Worm (Caenorhabditis elegans) whole organism, L2 larva: ENCODE results near the gene shc-2.

Source experiments
- C34F6.9 ChIP-seq: fragments of 150-350 bp; optimal IDR thresholded peaks from 2 replicates; lab custom pipeline; 2014; ENCODE audit warnings: missing biosample characterization, missing genetic modification characterization
- F13H6.1 ChIP-seq: sonication (generic microtip); optimal IDR thresholded peaks from 2 replicates; lab custom pipeline; 2016; ENCODE audit warnings: missing genetic modification characterization, missing compliant biosample characterization
- R02D3.7 ChIP-seq: fragments of 150-350 bp; optimal IDR thresholded peaks from 2 replicates; lab custom pipeline; 2014; ENCODE audit warnings: missing biosample characterization, missing genetic modification characterization
- ZK546.5 ChIP-seq: sonication (generic microtip); optimal IDR thresholded peaks from 2 replicates; lab custom pipeline; 2017; ENCODE audit warnings: missing biosample characterization, missing genetic modification characterization
- alr-1 ChIP-seq: fragments of 150-350 bp; optimal IDR thresholded peaks from 2 replicates; lab custom pipeline; 2014; ENCODE audit warnings: missing biosample characterization, missing genetic modification characterization
- aly-2 ChIP-seq: fragments of 150-350 bp; optimal IDR thresholded peaks from 2 replicates; lab custom pipeline; 2014; ENCODE audit warnings: missing biosample characterization, missing genetic modification characterization
- ama-1 ChIP-seq: fragments of 150-350 bp; optimal IDR thresholded peaks from 2 replicates; lab custom pipeline; 2018; ENCODE audit warnings: inconsistent platforms
- blmp-1 ChIP-seq: sonication (generic microtip); optimal IDR thresholded peaks from 2 replicates; lab custom pipeline; 2017; ENCODE audit warnings: missing genetic modification characterization, mild to moderate bottlenecking, missing compliant biosample characterization, antibody characterized with exemption, moderate library complexity; ENCODE audit not compliant: insufficient read depth
- ceh-16 ChIP-seq: fragments of 150-350 bp; optimal IDR thresholded peaks from 2 replicates; lab custom pipeline; 2014; ENCODE audit warnings: missing biosample characterization, missing genetic modification characterization
- ceh-82 ChIP-seq: fragments of 150-350 bp; optimal IDR thresholded peaks from 2 replicates; lab custom pipeline; 2014; ENCODE audit warnings: missing biosample characterization, missing genetic modification characterization
- crh-2 ChIP-seq: sonication (generic microtip); optimal IDR thresholded peaks from 2 replicates; lab custom pipeline; 2017; ENCODE audit warnings: missing biosample characterization, missing genetic modification characterization
- dmd-4 ChIP-seq: sonication (generic microtip); optimal IDR thresholded peaks from 2 replicates; lab custom pipeline; 2017; ENCODE audit warnings: missing biosample characterization, missing genetic modification characterization
- egl-27 ChIP-seq: sonication (generic microtip); optimal IDR thresholded peaks from 3 replicates; lab custom pipeline; 2017; ENCODE audit warnings: missing biosample characterization, missing genetic modification reagents, missing genetic modification characterization
- gmeb-1 ChIP-seq: fragments of 150-350 bp; optimal IDR thresholded peaks from 2 replicates; lab custom pipeline; 2014; ENCODE audit warnings: missing biosample characterization, missing genetic modification characterization
- lin-11 ChIP-seq: fragments of 150-350 bp; sonication (generic microtip); optimal IDR thresholded peaks from 2 replicates; lab custom pipeline; 2014; ENCODE audit warnings: missing biosample characterization, missing genetic modification characterization, inconsistent platforms, mixed read lengths
- lin-13 ChIP-seq: fragments of 150-350 bp; optimal IDR thresholded peaks from 2 replicates; lab custom pipeline; 2014; ENCODE audit warnings: missing biosample characterization, missing genetic modification reagents, missing genetic modification characterization
- lin-39 ChIP-seq: fragments of 150-350 bp; optimal IDR thresholded peaks from 2 replicates; lab custom pipeline; 2014; ENCODE audit warnings: missing biosample characterization, missing genetic modification reagents, missing genetic modification characterization
- lsy-2 ChIP-seq, 2 experiments: fragments of 150-350 bp in 1 of 2; sonication (generic microtip) in 1 of 2; optimal IDR thresholded peaks; 2 replicates each; lab custom pipeline; 2014 to 2017; ENCODE audit warnings: missing biosample characterization in 2 of 2, missing genetic modification characterization in 2 of 2
- mbf-1 ChIP-seq: sonication (generic microtip); optimal IDR thresholded peaks from 2 replicates; lab custom pipeline; 2017; ENCODE audit warnings: missing biosample characterization, missing genetic modification characterization
- mdl-1 ChIP-seq, 2 experiments: fragments of 150-350 bp in 1 of 2; sonication (generic microtip) in 1 of 2; optimal IDR thresholded peaks; 2 replicates each; lab custom pipeline; 2017; ENCODE audit warnings: missing biosample characterization in 2 of 2, missing genetic modification characterization in 2 of 2
- nhr-10 ChIP-seq: sonication (generic microtip); optimal IDR thresholded peaks from 2 replicates; lab custom pipeline; 2017; ENCODE audit warnings: missing biosample characterization, missing genetic modification characterization
- nhr-11 ChIP-seq: fragments of 150-350 bp; optimal IDR thresholded peaks from 2 replicates; lab custom pipeline; 2014; ENCODE audit warnings: missing biosample characterization, missing genetic modification characterization
- nhr-12 ChIP-seq: fragments of 150-350 bp; optimal IDR thresholded peaks from 2 replicates; lab custom pipeline; 2014; ENCODE audit warnings: missing biosample characterization, missing genetic modification characterization
- nhr-129 ChIP-seq: fragments of 150-350 bp; optimal IDR thresholded peaks from 2 replicates; lab custom pipeline; 2014; ENCODE audit warnings: missing biosample characterization, missing genetic modification characterization
- nhr-21 ChIP-seq: fragments of 150-350 bp; optimal IDR thresholded peaks from 2 replicates; lab custom pipeline; 2014; ENCODE audit warnings: missing biosample characterization, missing genetic modification characterization
- nhr-23 ChIP-seq: fragments of 150-350 bp; optimal IDR thresholded peaks from 2 replicates; lab custom pipeline; 2014; ENCODE audit warnings: missing biosample characterization, missing genetic modification reagents, missing genetic modification characterization
- nhr-237 ChIP-seq: fragments of 150-350 bp; optimal IDR thresholded peaks from 2 replicates; lab custom pipeline; 2014; ENCODE audit warnings: missing biosample characterization, missing genetic modification characterization
- nhr-25 ChIP-seq: fragments of 150-350 bp; sonication (generic microtip); optimal IDR thresholded peaks from 3 replicates; lab custom pipeline; 2014; ENCODE audit warnings: missing biosample characterization, missing genetic modification characterization
- nhr-6 ChIP-seq: fragments of 150-350 bp; optimal IDR thresholded peaks from 2 replicates; lab custom pipeline; 2014; ENCODE audit warnings: missing biosample characterization, missing genetic modification characterization
- nhr-77 ChIP-seq: fragments of 150-350 bp; optimal IDR thresholded peaks from 2 replicates; lab custom pipeline; 2014; ENCODE audit warnings: missing biosample characterization, missing genetic modification characterization
- sem-4 ChIP-seq: fragments of 150-350 bp; optimal IDR thresholded peaks from 2 replicates; lab custom pipeline; 2014; ENCODE audit warnings: missing biosample characterization, missing genetic modification reagents, missing genetic modification characterization
- skn-1 ChIP-seq: sonication (generic microtip); optimal IDR thresholded peaks from 2 replicates; lab custom pipeline; 2017; ENCODE audit warnings: missing biosample characterization, missing genetic modification characterization
- sma-3 ChIP-seq: sonication (generic microtip); optimal IDR thresholded peaks from 2 replicates; lab custom pipeline; 2016; ENCODE audit warnings: missing genetic modification reagents, missing genetic modification characterization, missing compliant biosample characterization
- sma-9 ChIP-seq, 2 experiments: fragments of 150-350 bp in 1 of 2; sonication (generic microtip) in 1 of 2; optimal IDR thresholded peaks; 2 replicates each; lab custom pipeline; 2014 to 2016; ENCODE audit warnings: missing genetic modification characterization in 2 of 2, mild to moderate bottlenecking in 1 of 2, missing biosample characterization in 1 of 2, missing compliant biosample characterization in 1 of 2, missing genetic modification reagents in 1 of 2, moderate library complexity in 1 of 2
- snpc-4 ChIP-seq: fragments of 150-350 bp; optimal IDR thresholded peaks from 2 replicates; lab custom pipeline; 2014; ENCODE audit warnings: missing biosample characterization, missing genetic modification characterization
- unc-39 ChIP-seq: fragments of 150-350 bp; optimal IDR thresholded peaks from 2 replicates; lab custom pipeline; 2014; ENCODE audit warnings: missing biosample characterization, missing genetic modification characterization
- unc-55 ChIP-seq: fragments of 150-350 bp; sonication (generic microtip); optimal IDR thresholded peaks from 3 replicates; lab custom pipeline; 2014; ENCODE audit warnings: missing biosample characterization, missing genetic modification reagents, missing genetic modification characterization
- unc-62 ChIP-seq: fragments of 150-350 bp; optimal IDR thresholded peaks from 2 replicates; lab custom pipeline; 2014; ENCODE audit warnings: missing biosample characterization, missing genetic modification reagents, missing genetic modification characterization
- ztf-1 ChIP-seq: fragments of 200-800 bp; sonication (Bioruptor generic); conservative IDR thresholded peaks from 2 replicates; pipeline ENCODE4 v1.3.6; 2022; ENCODE audit warnings: missing genetic modification characterization, missing compliant biosample characterization
- ztf-4 ChIP-seq: fragments of 150-350 bp; optimal IDR thresholded peaks from 2 replicates; lab custom pipeline; 2014; ENCODE audit warnings: missing biosample characterization, missing genetic modification characterization

Gene shc-2

ce11 chrII:4986664-4987063 lies 17.7 kb downstream of the shc-2 start:
- TF ChIP-seq nhr-6 (no peak), lsy-2 (tag; optimal IDR thresholded peaks at IDR 0.05; lab: Kevin White, UChicago) (no peak), mbf-1 (no peak)
- TF ChIP-seq, all 48 proteins: peak for 0

ce11 chrII:4987257-4987656 lies 18.3 kb downstream of the shc-2 start:
- TF ChIP-seq skn-1 (tag; lab: Kevin White, UChicago), result no peak
- TF ChIP-seq ama-1 (lab: Kevin White, UChicago), result no peak
- TF ChIP-seq lin-13 (GFP tag; lab: Kevin White, UChicago), result no peak
- no peak for TF ChIP-seq sem-4 (tag; lab: Kevin White, UChicago)
- TF ChIP-seq nhr-77 (tag; lab: Kevin White, UChicago), result no peak
- TF ChIP-seq ceh-16, result no peak
- no peak for TF ChIP-seq nhr-11 (tag; lab: Kevin White, UChicago)
- no peak for TF ChIP-seq snpc-4
- no peak for TF ChIP-seq unc-62 (GFP tag; lab: Kevin White, UChicago)
- no peak for TF ChIP-seq lin-11
- TF ChIP-seq aly-2, result no peak
- TF ChIP-seq R02D3.7 (tag; lab: Kevin White, UChicago), result no peak
- no peak for TF ChIP-seq unc-39 (tag; lab: Kevin White, UChicago)
- no peak for TF ChIP-seq nhr-237 (tag; lab: Kevin White, UChicago)
- TF ChIP-seq nhr-21 (tag; lab: Kevin White, UChicago), result no peak

ce11 chrII:4989802-4990201 lies 20.8 kb downstream of the shc-2 start, which contains the start of gene T27F7.12:
T27F7.12 (plus strand) TSS chrII:4990102.
- TF ChIP-seq egl-27 (no peak), nhr-11 (tag; lab: Kevin White, UChicago) (no peak), blmp-1 (tag; lab: Kevin White, UChicago) (no peak), skn-1 (tag; lab: Kevin White, UChicago) (no peak), ztf-1 (no peak), nhr-21 (tag; lab: Kevin White, UChicago) (no peak), unc-55 (GFP tag; lab: Kevin White, UChicago) (no peak), mbf-1 (no peak), ceh-82 (no peak), nhr-6 (no peak), ZK546.5 (no peak), nhr-23 (tag; lab: Kevin White, UChicago) (no peak)

- TF ChIP-seq lsy-2 (tag; optimal IDR thresholded peaks at IDR 0.05; lab: Kevin White, UChicago) (no peak), lin-39 (tag; lab: Kevin White, UChicago) (no peak), sem-4 (tag; lab: Kevin White, UChicago) (no peak), snpc-4 (no peak), lin-11 (no peak), skn-1 (tag; lab: Kevin White, UChicago) (no peak), egl-27 (no peak), crh-2 (no peak), nhr-10 (tag; lab: Kevin White, UChicago) (no peak), nhr-77 (tag; lab: Kevin White, UChicago) (no peak), nhr-237 (tag; lab: Kevin White, UChicago) (no peak), nhr-129 (no peak), ztf-1 (no peak), ztf-4 (tag; lab: Kevin White, UChicago) (no peak), unc-62 (GFP tag; lab: Kevin White, UChicago) (no peak), nhr-23 (tag; lab: Kevin White, UChicago) (no peak), nhr-21 (tag; lab: Kevin White, UChicago) (no peak), ama-1 (lab: Kevin White, UChicago) (no peak), F13H6.1 (no peak)
Measured at ce11 chrII:4992977-4993376, 24.0 kb downstream of the shc-2 start, which contains the start of gene pigb-1. pigb-1 (minus strand) TSS chrII:4993077.

- peak; percentile 4 for TF ChIP-seq sma-3 (GFP tag; lab: Kevin White, UChicago)
- TF ChIP-seq lsy-2 (tag; optimal IDR thresholded peaks at IDR 0.05; lab: Kevin White, UChicago), result peak in 1 of 2 experiments; percentile 70
- no peak for TF ChIP-seq egl-27
- TF ChIP-seq blmp-1 (tag; lab: Kevin White, UChicago), result peak; percentile 3
- peak; percentile 72 for TF ChIP-seq unc-55 (GFP tag; lab: Kevin White, UChicago)
- TF ChIP-seq dmd-4 (tag; lab: Kevin White, UChicago), result no peak
- TF ChIP-seq crh-2, result peak; percentile 29
- TF ChIP-seq C34F6.9 (tag; lab: Kevin White, UChicago), result peak; percentile 82
- no peak for TF ChIP-seq nhr-237 (tag; lab: Kevin White, UChicago)
- no peak for TF ChIP-seq lin-11
- no peak for TF ChIP-seq skn-1 (tag; lab: Kevin White, UChicago)
- peak; percentile 1 for TF ChIP-seq snpc-4
- no peak for TF ChIP-seq ztf-4 (tag; lab: Kevin White, UChicago)
- peak; percentile 20 for TF ChIP-seq nhr-25
- TF ChIP-seq nhr-129, result peak; percentile 49
- TF ChIP-seq alr-1 (tag; lab: Kevin White, UChicago), result no peak
- no peak for TF ChIP-seq nhr-12
- peak; percentile 30 for TF ChIP-seq F13H6.1
- peak; percentile 51 for TF ChIP-seq gmeb-1
- peak; percentile 25 for TF ChIP-seq sma-9 (GFP tag; optimal IDR thresholded peaks at IDR 0.05; lab: Kevin White, UChicago)
- no peak for TF ChIP-seq sma-9 (tag; optimal IDR thresholded peaks at IDR 0.05; lab: Kevin White, UChicago)
- peak; percentile 53 for TF ChIP-seq lin-13 (GFP tag; lab: Kevin White, UChicago)
- TF ChIP-seq mbf-1, result no peak
- no peak for TF ChIP-seq mdl-1 (tag; optimal IDR thresholded peaks at IDR 0.05; lab: Kevin White, UChicago)
Measured at ce11 chrII:4993530-4994192, 24.7 kb downstream of the shc-2 start, which contains the start of the genes eif-1 and vps-24. eif-1 (minus strand) TSS chrII:4993580. vps-24 (plus strand) TSS chrII:4993998.
